Worm (Caenorhabditis elegans) whole organism, L4/young adult: ENCODE data around the gene F20E11.17.

Source experiments
- W03F9.2 ChIP-seq: fragments of 150-350 bp; optimal IDR thresholded peaks from 2 replicates; lab custom pipeline; 2014; ENCODE audit warnings: missing biosample characterization, missing genetic modification characterization
- dao-5 ChIP-seq: sonication (generic microtip); optimal IDR thresholded peaks from 2 replicates; lab custom pipeline; 2016; ENCODE audit warnings: missing genotype, missing genetic modification characterization, moderate library complexity, missing compliant biosample characterization
- him-1 ChIP-seq: sonication (generic microtip); optimal IDR thresholded peaks from 2 replicates; lab custom pipeline; 2016; ENCODE audit warnings: missing genotype, missing genetic modification reagents, missing genetic modification characterization, missing compliant biosample characterization

The F20E11.17 gene

DNA sequence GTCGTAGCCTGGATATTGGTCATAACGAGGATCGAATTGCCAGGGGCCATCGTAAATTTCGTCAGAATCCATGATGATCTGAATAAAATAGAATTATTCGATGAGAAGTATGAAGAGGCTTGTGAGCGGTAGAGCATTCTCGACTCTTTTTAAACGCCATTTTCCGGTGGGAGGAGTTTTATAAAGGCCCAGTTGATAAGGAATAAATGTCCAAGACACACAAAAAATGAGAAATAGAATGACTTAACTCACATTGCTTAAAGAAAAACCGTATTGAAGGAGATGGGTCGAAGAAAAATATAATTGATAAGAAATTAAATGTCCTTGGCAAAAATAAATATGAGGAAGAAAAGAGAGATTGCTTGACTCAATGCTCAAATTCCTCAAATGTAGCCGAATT lies at the start of gene F20E11.17:
Gene F20E11.17, minus strand, starts transcription at position 101 of the 400 bp plus-strand sequence.
- TF ChIP-seq dao-5 (tag; lab: Kevin White, UChicago) = no peak
- TF ChIP-seq W03F9.2 (tag; lab: Kevin White, UChicago) = no peak
- TF ChIP-seq him-1 = no peak

DNA sequence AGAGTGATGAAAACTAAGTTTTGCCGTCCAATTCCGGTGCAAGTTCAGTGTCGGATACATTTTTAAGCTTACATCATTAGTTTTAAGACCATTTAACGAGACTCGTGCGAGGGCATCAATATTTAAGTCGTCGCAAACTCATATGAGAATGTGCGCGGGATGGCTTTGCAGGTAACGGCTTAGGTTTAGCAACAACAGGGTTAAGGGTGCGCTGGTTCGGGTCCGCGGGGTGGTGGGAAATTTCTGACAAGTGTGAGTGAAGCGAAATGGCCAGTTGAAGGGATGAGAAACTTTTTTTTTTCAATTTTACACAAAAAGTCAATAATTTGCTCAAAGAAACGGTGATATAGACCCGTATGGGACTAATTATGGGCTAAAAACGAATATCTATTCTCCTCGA lies 44.8 kb upstream of the F20E11.17 start:
- no peak for TF ChIP-seq W03F9.2 (tag; lab: Kevin White, UChicago)
- TF ChIP-seq him-1 = no peak
- no peak for TF ChIP-seq dao-5 (tag; lab: Kevin White, UChicago)

DNA sequence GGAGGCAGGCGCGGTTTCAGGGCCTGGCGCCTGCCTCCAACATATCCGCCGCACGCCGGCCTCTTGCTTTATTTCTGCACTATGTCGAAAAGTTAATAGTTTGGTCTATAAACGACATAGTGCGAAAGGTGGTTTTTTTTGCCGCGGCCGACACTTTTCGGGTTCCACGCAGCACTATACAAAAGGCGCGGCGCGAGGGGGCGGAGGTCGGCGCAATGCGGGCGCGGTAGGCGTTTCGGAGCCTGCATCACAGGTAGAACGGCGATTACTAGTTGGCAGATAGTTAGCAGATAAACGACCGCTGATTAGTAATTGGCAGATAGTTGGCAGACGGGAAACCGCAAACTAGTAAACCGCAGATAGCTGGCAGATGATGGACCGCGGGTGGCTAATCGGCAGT lies 43.7 kb upstream of the F20E11.17 start:
- TF ChIP-seq him-1 = no peak
- TF ChIP-seq dao-5 (tag; lab: Kevin White, UChicago) = no peak
- TF ChIP-seq W03F9.2 (tag; lab: Kevin White, UChicago) = no peak

DNA sequence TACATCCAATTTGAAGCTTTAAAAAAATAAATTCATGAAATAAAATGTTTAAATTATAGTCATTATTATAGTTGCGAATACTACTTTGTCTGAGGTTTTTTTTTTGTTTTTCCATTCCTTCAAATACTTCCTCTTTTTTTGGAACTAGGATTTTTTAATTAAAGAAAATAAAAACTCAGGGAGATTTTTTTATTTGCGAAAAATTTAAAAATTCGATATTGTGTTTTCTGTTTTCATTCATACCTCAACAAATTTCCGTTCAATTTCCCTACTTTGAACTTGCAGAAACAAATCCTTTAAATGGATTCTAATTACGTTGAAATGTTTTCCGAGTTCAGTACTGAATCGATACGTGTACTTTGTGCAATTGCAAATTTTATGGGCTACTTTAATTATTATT lies 39.4 kb upstream of the F20E11.17 start, which contains the start of gene srw-32:
Gene srw-32, plus strand, starts transcription at position 301 of the 400 bp plus-strand sequence.
- TF ChIP-seq dao-5 (tag; lab: Kevin White, UChicago) = no peak

DNA sequence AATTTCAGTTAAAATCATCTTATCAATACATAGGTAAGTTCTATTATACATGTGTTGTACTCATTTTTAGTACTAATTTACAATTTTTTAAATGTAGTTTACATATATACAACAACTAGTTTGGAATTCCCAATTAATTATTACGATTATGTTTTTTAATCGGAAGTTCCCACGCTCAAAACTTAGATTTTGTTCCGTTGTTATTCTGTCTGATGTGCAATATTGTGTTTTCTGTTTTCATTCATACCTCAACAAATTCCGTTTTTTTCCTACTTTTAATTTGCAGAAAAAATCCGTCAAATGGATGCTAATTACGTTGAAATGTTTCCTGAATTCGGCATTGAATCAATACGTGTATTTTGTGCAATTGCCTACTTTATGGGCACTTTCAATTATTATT lies 37.2 kb upstream of the F20E11.17 start, which contains the start of gene srw-31:
Gene srw-31, plus strand, starts transcription at position 301 of the 400 bp plus-strand sequence.
- TF ChIP-seq W03F9.2 (tag; lab: Kevin White, UChicago) = no peak
- TF ChIP-seq him-1 = no peak
- TF ChIP-seq dao-5 (tag; lab: Kevin White, UChicago) = no peak

DNA sequence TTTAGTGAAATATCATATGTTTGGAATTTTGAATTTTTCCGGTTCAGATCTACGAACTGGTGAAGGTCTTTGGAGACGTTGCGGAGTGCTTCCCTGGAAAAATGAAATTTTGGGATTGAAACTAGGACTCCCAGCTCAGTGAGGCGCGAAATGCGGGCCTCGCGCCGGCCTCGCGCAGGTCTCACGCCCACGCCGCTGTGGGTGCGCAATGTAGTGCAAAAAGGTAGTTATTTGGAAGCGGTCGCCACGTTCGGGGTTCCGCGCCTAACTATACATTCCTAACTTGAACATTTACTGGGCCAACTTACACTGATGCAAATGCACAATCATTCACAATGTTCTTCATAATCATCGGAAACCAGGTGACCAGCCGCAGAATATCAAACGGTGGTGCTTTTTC lies 31.0 kb upstream of the F20E11.17 start:
- no peak for TF ChIP-seq him-1
- no peak for TF ChIP-seq W03F9.2 (tag; lab: Kevin White, UChicago)
- no peak for TF ChIP-seq dao-5 (tag; lab: Kevin White, UChicago)

- TF ChIP-seq W03F9.2 (tag; lab: Kevin White, UChicago) (no peak), him-1 (no peak), dao-5 (tag; lab: Kevin White, UChicago) (no peak)
These were observed 27.0 kb upstream of the F20E11.17 start, which contains the start of gene srh-118 for ce11 chrV:17496071-17496470. TSS of gene srh-118 (minus strand) at chrV:17496171.

DNA sequence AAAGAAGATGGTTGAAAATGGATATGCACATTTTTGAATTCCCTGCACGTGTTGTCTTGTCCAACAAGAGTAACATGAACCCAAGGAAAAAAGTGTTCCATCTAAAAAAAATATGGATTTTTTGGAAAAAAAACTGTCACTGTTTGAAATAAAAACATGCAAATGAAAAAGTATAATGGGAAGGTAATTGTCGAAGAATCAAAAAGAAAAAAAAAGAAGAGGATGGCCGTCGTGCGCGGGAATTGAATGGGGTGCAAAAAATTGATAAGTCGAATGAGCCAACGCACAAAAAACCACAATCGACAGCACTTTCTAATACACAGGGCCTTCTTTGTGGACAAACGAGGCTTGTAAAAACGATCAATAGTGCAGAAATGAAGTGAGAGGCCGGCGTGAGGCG lies 24.7 kb upstream of the F20E11.17 start, which contains the start of gene fbxa-102:
Gene fbxa-102, minus strand, starts transcription at position 101 of the 400 bp plus-strand sequence.
- TF ChIP-seq him-1 (no peak), dao-5 (tag; lab: Kevin White, UChicago) (no peak), W03F9.2 (tag; lab: Kevin White, UChicago) (no peak)

ce11 chrV:17486034-17486433 lies 17.0 kb upstream of the F20E11.17 start, which contains the start of gene scl-24:
TSS of gene scl-24 (plus strand) at chrV:17486334.
- TF ChIP-seq W03F9.2 (tag; lab: Kevin White, UChicago) (no peak), him-1 (no peak), dao-5 (tag; lab: Kevin White, UChicago) (no peak)

DNA sequence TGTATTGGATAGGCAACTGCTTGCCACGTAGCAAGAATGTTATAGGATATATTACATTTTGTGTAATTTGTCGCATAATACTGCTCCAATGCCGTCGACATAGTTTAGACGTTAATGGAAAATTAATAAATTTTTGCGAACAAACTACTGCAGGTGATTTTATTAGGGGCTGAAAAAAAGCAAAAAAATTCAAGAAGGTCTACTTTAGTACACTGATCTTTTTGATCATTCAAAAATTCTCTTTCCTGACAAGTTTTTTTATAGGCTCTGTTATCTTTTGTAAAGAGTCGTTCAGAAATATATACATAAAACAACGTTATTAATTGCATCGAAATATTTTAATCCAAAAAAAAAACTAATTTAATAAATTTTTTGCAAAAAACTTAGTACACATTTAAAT lies 16.0 kb upstream of the F20E11.17 start, which contains the start of gene srh-111:
Gene srh-111, minus strand, starts transcription at position 101 of the 400 bp plus-strand sequence.
- TF ChIP-seq W03F9.2 (tag; lab: Kevin White, UChicago) (no peak), him-1 (no peak), dao-5 (tag; lab: Kevin White, UChicago) (no peak)

DNA sequence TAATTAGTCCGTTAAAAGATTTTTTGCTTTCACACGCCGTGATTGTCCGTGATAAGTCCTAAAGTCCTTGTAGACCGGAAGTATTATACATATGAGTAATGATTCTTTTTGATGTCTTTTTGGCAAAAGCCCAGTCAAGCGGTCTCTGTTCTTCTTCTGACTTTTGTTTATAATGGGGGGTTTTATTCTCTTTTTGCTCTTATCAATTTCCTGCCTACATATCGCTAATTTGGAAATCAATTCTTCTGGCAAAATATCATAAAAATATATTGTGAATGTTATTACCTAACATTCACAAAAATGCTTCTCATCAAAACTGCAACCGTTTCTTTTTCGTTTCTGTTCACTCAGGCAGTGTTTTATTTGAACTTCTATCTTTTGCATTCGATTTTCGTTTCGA lies 7.4 kb upstream of the F20E11.17 start, which contains the start of gene srbc-61:
Gene srbc-61, plus strand, starts transcription at position 301 of the 400 bp plus-strand sequence.
- TF ChIP-seq dao-5 (tag; lab: Kevin White, UChicago) = no peak
- no peak for TF ChIP-seq W03F9.2 (tag; lab: Kevin White, UChicago)
- no peak for TF ChIP-seq him-1

- no peak for TF ChIP-seq him-1
- no peak for TF ChIP-seq W03F9.2 (tag; lab: Kevin White, UChicago)
- no peak for TF ChIP-seq dao-5 (tag; lab: Kevin White, UChicago)
These were observed 4.6 kb upstream of the F20E11.17 start, which contains the start of gene srh-123 for ce11 chrV:17473699-17474098. TSS of gene srh-123 (plus strand) at chrV:17473999.

ce11 chrV:17471564-17471963 lies 2.5 kb upstream of the F20E11.17 start, which contains the start of gene srh-235:
TSS of gene srh-235 (minus strand) at chrV:17471664.
- TF ChIP-seq him-1 (no peak), W03F9.2 (tag; lab: Kevin White, UChicago) (no peak), dao-5 (tag; lab: Kevin White, UChicago) (no peak)

ce11 chrV:17467881-17468280 lies 1.2 kb downstream of the F20E11.17 start:
- TF ChIP-seq W03F9.2 (tag; lab: Kevin White, UChicago) (no peak), him-1 (no peak), dao-5 (tag; lab: Kevin White, UChicago) (no peak)

- TF ChIP-seq dao-5 (tag; lab: Kevin White, UChicago) (no peak), him-1 (no peak), W03F9.2 (tag; lab: Kevin White, UChicago) (no peak)
These were observed 2.3 kb downstream of the F20E11.17 start, which contains the start of gene srw-72 for ce11 chrV:17466751-17467150. TSS of gene srw-72 (plus strand) at chrV:17467051.
